Fruit fly (Drosophila melanogaster) whole organism, embryonic: ENCODE data around the gene CG33483.
A peak's percentile ranks its signal among the peaks of the same experiment; 100 is the strongest.

Source experiments
- Aef1 ChIP-seq: fragments of 200-800 bp; sonication (Bioruptor generic); IDR thresholded peaks from 3 replicates; pipeline ENCODE4 v1.3.6; 2022; ENCODE audit warnings: missing biosample characterization, missing genetic modification characterization
- Bdp1 ChIP-seq: fragments of 200-800 bp; sonication (Bioruptor generic); optimal IDR thresholded peaks from 3 replicates; lab custom pipeline; 2016; ENCODE audit warnings: missing biosample characterization, missing genetic modification characterization
- BtbVII ChIP-seq: fragments of 200-800 bp; sonication (Bioruptor generic); optimal IDR thresholded peaks from 3 replicates; lab custom pipeline; 2017; ENCODE audit warnings: missing biosample characterization, mild to moderate bottlenecking, missing genetic modification characterization
- CG10321 ChIP-seq: fragments of 200-800 bp; sonication (Bioruptor generic); IDR thresholded peaks from 2 replicates; pipeline ENCODE4 v1.3.6; 2022; ENCODE audit warnings: missing biosample characterization, missing genetic modification characterization
- CG11504 ChIP-seq: fragments of 200-800 bp; sonication (Bioruptor generic); optimal IDR thresholded peaks from 3 replicates; lab custom pipeline; 2019; ENCODE audit warnings: missing biosample characterization, mild to moderate bottlenecking, missing genetic modification characterization, moderate library complexity
- CG11695 ChIP-seq: fragments of 200-800 bp; sonication (Bioruptor generic); IDR thresholded peaks from 3 replicates; pipeline ENCODE4 v1.3.6; 2022; ENCODE audit warnings: missing biosample characterization, missing genetic modification characterization
- CG13123 ChIP-seq: fragments of 200-800 bp; sonication (Bioruptor generic); optimal IDR thresholded peaks from 2 replicates; lab custom pipeline; 2016; ENCODE audit warnings: missing biosample characterization, missing genetic modification characterization
- CG13424 ChIP-seq: fragments of 200-800 bp; sonication (Bioruptor generic); optimal IDR thresholded peaks from 2 replicates; lab custom pipeline; 2019; ENCODE audit warnings: missing biosample characterization, mild to moderate bottlenecking, missing genetic modification characterization, moderate library complexity
- CG14965 ChIP-seq: fragments of 200-800 bp; sonication (Bioruptor generic); optimal IDR thresholded peaks from 2 replicates; lab custom pipeline; 2016; ENCODE audit warnings: missing biosample characterization, missing genetic modification characterization, borderline replicate concordance
- CG15073 ChIP-seq: fragments of 200-800 bp; sonication (Bioruptor generic); optimal IDR thresholded peaks from 2 replicates; lab custom pipeline; 2016; ENCODE audit warnings: missing biosample characterization, missing genetic modification characterization
- CG15269 ChIP-seq: fragments of 200-800 bp; sonication (Bioruptor generic); optimal IDR thresholded peaks from 2 replicates; lab custom pipeline; 2018; ENCODE audit warnings: missing biosample characterization, mild to moderate bottlenecking, missing genetic modification characterization, moderate library complexity
- CG17829 ChIP-seq: fragments of 200-800 bp; optimal IDR thresholded peaks from 2 replicates; lab custom pipeline; 2019; ENCODE audit warnings: missing biosample characterization, mild to moderate bottlenecking, missing genetic modification characterization, moderate library complexity
- CG2129 ChIP-seq: fragments of 200-800 bp; sonication (Bioruptor generic); IDR thresholded peaks from 2 replicates; pipeline ENCODE4 v1.3.6; 2022; ENCODE audit warnings: missing biosample characterization, missing genetic modification characterization; ENCODE audit not compliant: partially characterized antibody
- CG3281 ChIP-seq: fragments of 200-800 bp; sonication (Bioruptor generic); optimal IDR thresholded peaks from 3 replicates; lab custom pipeline; 2017; ENCODE audit warnings: missing biosample characterization, mild to moderate bottlenecking, missing genetic modification characterization
- CG42726 ChIP-seq: fragments of 200-800 bp; sonication (Bioruptor generic); IDR thresholded peaks from 2 replicates; pipeline ENCODE4 v1.3.6; 2022; ENCODE audit warnings: missing biosample characterization, missing genetic modification characterization; ENCODE audit not compliant: partially characterized antibody
- CG4328 ChIP-seq: fragments of 200-800 bp; sonication (Bioruptor generic); optimal IDR thresholded peaks from 3 replicates; lab custom pipeline; 2017; ENCODE audit warnings: missing biosample characterization, missing genetic modification reagents, missing genetic modification characterization
- CG4404 ChIP-seq: fragments of 200-800 bp; sonication (Bioruptor generic); IDR thresholded peaks from 2 replicates; pipeline ENCODE4 v1.3.6; 2022; ENCODE audit warnings: missing biosample characterization, missing genetic modification characterization
- CG4730 ChIP-seq: fragments of 200-800 bp; sonication (Bioruptor generic); IDR thresholded peaks from 2 replicates; pipeline ENCODE4 v1.3.6; 2022; ENCODE audit warnings: missing biosample characterization, missing genetic modification characterization
- CG8281 ChIP-seq: fragments of 200-800 bp; sonication (Bioruptor generic); optimal IDR thresholded peaks from 2 replicates; lab custom pipeline; 2018; ENCODE audit warnings: missing biosample characterization, mild to moderate bottlenecking, missing genetic modification characterization, moderate library complexity
- CG8944 ChIP-seq: fragments of 200-800 bp; sonication (Bioruptor generic); optimal IDR thresholded peaks from 3 replicates; lab custom pipeline; 2016; ENCODE audit warnings: missing biosample characterization, missing genetic modification characterization
- D19A ChIP-seq: fragments of 200-800 bp; optimal IDR thresholded peaks from 3 replicates; lab custom pipeline; 2019; ENCODE audit warnings: missing biosample characterization, mild to moderate bottlenecking, missing genetic modification characterization, moderate library complexity
- Dbx ChIP-seq: fragments of 200-800 bp; sonication (Bioruptor generic); IDR thresholded peaks from 3 replicates; pipeline ENCODE4 v1.3.6; 2022; ENCODE audit warnings: missing biosample characterization, missing genetic modification characterization
- E2f2 ChIP-seq: fragments of 200-800 bp; sonication (Bioruptor generic); IDR thresholded peaks from 2 replicates; pipeline ENCODE4 v1.3.6; 2022; ENCODE audit warnings: missing biosample characterization, missing genetic modification characterization
- Hr3 ChIP-seq: fragments of 200-800 bp; sonication (Bioruptor generic); optimal IDR thresholded peaks from 3 replicates; lab custom pipeline; 2016; ENCODE audit warnings: missing biosample characterization, missing genetic modification characterization
- Neu2 ChIP-seq: fragments of 200-800 bp; sonication (Bioruptor generic); optimal IDR thresholded peaks from 3 replicates; lab custom pipeline; 2016; ENCODE audit warnings: missing biosample characterization, missing genetic modification characterization, borderline replicate concordance
- Ptx1 ChIP-seq: fragments of 200-800 bp; sonication (Bioruptor generic); IDR thresholded peaks from 2 replicates; pipeline ENCODE4 v1.3.6; 2022; ENCODE audit warnings: missing biosample characterization, missing genetic modification characterization
- Scr ChIP-seq: fragments of 200-800 bp; sonication (Bioruptor generic); IDR thresholded peaks from 2 replicates; pipeline ENCODE4 v1.3.6; 2022; ENCODE audit warnings: missing biosample characterization, missing genetic modification characterization; ENCODE audit not compliant: partially characterized antibody
- Side ChIP-seq: fragments of 200-800 bp; sonication (Bioruptor generic); optimal IDR thresholded peaks from 2 replicates; lab custom pipeline; 2016; ENCODE audit warnings: missing biosample characterization, missing genetic modification characterization
- TFAM ChIP-seq: fragments of 200-800 bp; sonication (Bioruptor generic); optimal IDR thresholded peaks from 2 replicates; lab custom pipeline; 2017; ENCODE audit warnings: missing biosample characterization, missing genetic modification characterization, inconsistent platforms
- YL-1 ChIP-seq: fragments of 200-800 bp; sonication (Bioruptor generic); optimal IDR thresholded peaks from 3 replicates; lab custom pipeline; 2017; ENCODE audit warnings: missing biosample characterization, mild to moderate bottlenecking, missing genetic modification characterization
- ac ChIP-seq: fragments of 200-800 bp; sonication (Bioruptor generic); optimal IDR thresholded peaks from 3 replicates; lab custom pipeline; 2017; ENCODE audit warnings: missing biosample characterization, mild to moderate bottlenecking, missing genetic modification characterization
- amos ChIP-seq: fragments of 200-800 bp; sonication (Bioruptor generic); IDR thresholded peaks from 2 replicates; pipeline ENCODE4 v1.3.6; 2022; ENCODE audit warnings: missing biosample characterization, missing genetic modification characterization; ENCODE audit not compliant: partially characterized antibody
- bab2 ChIP-seq: fragments of 200-800 bp; sonication (Bioruptor generic); optimal IDR thresholded peaks from 2 replicates; lab custom pipeline; 2016; ENCODE audit warnings: missing biosample characterization, missing genetic modification characterization
- chm ChIP-seq: fragments of 200-800 bp; sonication (Bioruptor generic); IDR thresholded peaks from 2 replicates; pipeline ENCODE4 v1.3.6; 2022; ENCODE audit warnings: missing biosample characterization, missing genetic modification characterization
- corto ChIP-seq: fragments of 200-800 bp; sonication (Bioruptor generic); optimal IDR thresholded peaks from 2 replicates; lab custom pipeline; 2016; ENCODE audit warnings: missing biosample characterization, mild to moderate bottlenecking, missing genetic modification characterization, moderate library complexity
- dimm ChIP-seq: fragments of 200-800 bp; sonication (Bioruptor generic); IDR thresholded peaks from 2 replicates; pipeline ENCODE4 v1.3.6; 2022; ENCODE audit warnings: missing biosample characterization, missing genetic modification characterization
- dmrt99B ChIP-seq: fragments of 200-800 bp; sonication (Bioruptor generic); optimal IDR thresholded peaks from 2 replicates; lab custom pipeline; 2018; ENCODE audit warnings: missing biosample characterization, mild to moderate bottlenecking, missing genetic modification characterization, moderate library complexity
- ewg ChIP-seq: fragments of 200-800 bp; sonication (Bioruptor generic); optimal IDR thresholded peaks from 3 replicates; lab custom pipeline; 2017; ENCODE audit warnings: mild to moderate bottlenecking, missing biosample characterization, missing genetic modification reagents, missing genetic modification characterization
- fd64A ChIP-seq: fragments of 200-800 bp; sonication (Bioruptor generic); optimal IDR thresholded peaks from 3 replicates; lab custom pipeline; 2018; ENCODE audit warnings: missing biosample characterization, mild to moderate bottlenecking, missing genetic modification characterization
- gce ChIP-seq: fragments of 200-800 bp; sonication (Bioruptor generic); IDR thresholded peaks from 3 replicates; pipeline ENCODE4 v1.3.6; 2022; ENCODE audit warnings: missing biosample characterization, missing genetic modification characterization
- h ChIP-seq: fragments of >200 bp; optimal IDR thresholded peaks from 2 replicates; lab custom pipeline; 2017
- hbn ChIP-seq: fragments of 200-800 bp; sonication (Bioruptor generic); IDR thresholded peaks from 2 replicates; pipeline ENCODE4 v1.3.6; 2022; ENCODE audit warnings: missing biosample characterization, missing genetic modification characterization; ENCODE audit not compliant: partially characterized antibody
- hkb ChIP-seq, 2 experiments: fragments of 200-800 bp in 1 of 2; fragments of >200 bp in 1 of 2; sonication (Bioruptor generic) in 1 of 2; IDR thresholded peaks in 1 of 2; optimal IDR thresholded peaks in 1 of 2; 2 replicates each; pipeline versions ENCODE4 v1.3.6 to Lab custom; 2017 to 2022; ENCODE audit warnings: missing biosample characterization in 1 of 2, missing genetic modification characterization in 1 of 2
- lilli ChIP-seq: fragments of 200-800 bp; sonication (Bioruptor generic); optimal IDR thresholded peaks from 3 replicates; lab custom pipeline; 2016; ENCODE audit warnings: missing biosample characterization, missing genetic modification characterization
- luna ChIP-seq: fragments of 200-800 bp; sonication (Bioruptor generic); optimal IDR thresholded peaks from 2 replicates; lab custom pipeline; 2016; ENCODE audit warnings: missing biosample characterization, missing genetic modification characterization
- nerfin-1 ChIP-seq: fragments of 200-800 bp; sonication (Bioruptor generic); optimal IDR thresholded peaks from 3 replicates; lab custom pipeline; 2019; ENCODE audit warnings: missing biosample characterization, mild to moderate bottlenecking, missing genetic modification characterization, moderate library complexity
- prd ChIP-seq, 3 experiments: fragments of >200 bp in 2 of 3; fragments of 200-800 bp in 1 of 3; sonication (Bioruptor generic) in 1 of 3; optimal IDR thresholded peaks in 2 of 3; IDR thresholded peaks in 1 of 3; 2 replicates in 2 of 3; 3 replicates in 1 of 3; pipeline versions ENCODE4 v1.3.6 to Lab custom; 2017 to 2022; ENCODE audit warnings: missing biosample characterization in 1 of 3, missing genetic modification characterization in 1 of 3
- slou ChIP-seq: fragments of 200-800 bp; sonication (Bioruptor generic); optimal IDR thresholded peaks from 3 replicates; lab custom pipeline; 2016; ENCODE audit warnings: missing biosample characterization, missing genetic modification characterization
- vnd ChIP-seq: fragments of 200-800 bp; sonication (Bioruptor generic); IDR thresholded peaks from 3 replicates; pipeline ENCODE4 v1.3.6; 2022; ENCODE audit warnings: missing biosample characterization, missing genetic modification characterization; ENCODE audit not compliant: partially characterized antibody
- zf30C ChIP-seq: fragments of 200-800 bp; sonication (Bioruptor generic); optimal IDR thresholded peaks from 3 replicates; lab custom pipeline; 2018; ENCODE audit warnings: missing biosample characterization, mild to moderate bottlenecking, missing genetic modification characterization

CG33483 gene

dm6 chr3R:30865365-30865770 lies 36.6 kb downstream of the CG33483 start (continued):
- no peak for TF ChIP-seq CG8944 (GFP tag; lab: Kevin White, UChicago)
- no peak for TF ChIP-seq bab2 (GFP tag; lab: Kevin White, UChicago)
- no peak for TF ChIP-seq CG14965
- TF ChIP-seq CG13424: peak; percentile 48
- peak; percentile 41; the same call in 1 of the 2 replicates for TF ChIP-seq Ptx1
- no peak for TF ChIP-seq E2f2 (GFP tag; lab: Robert Waterston, UW)
- no peak for TF ChIP-seq CG4730 (GFP tag; lab: Robert Waterston, UW)
- no peak for TF ChIP-seq amos (GFP tag; lab: Robert Waterston, UW)
- no peak for TF ChIP-seq ac (GFP tag; lab: Kevin White, UChicago)
- no peak for TF ChIP-seq zf30C
- peak; percentile 11 for TF ChIP-seq nerfin-1
- no peak for TF ChIP-seq vnd (GFP tag; lab: Robert Waterston, UW)
- no peak for TF ChIP-seq Neu2
- no peak for TF ChIP-seq luna
- no peak for TF ChIP-seq CG2129 (GFP tag; lab: Robert Waterston, UW)
- TF ChIP-seq CG13123 (GFP tag; lab: Kevin White, UChicago): no peak
- TF ChIP-seq prd (optimal IDR thresholded peaks at IDR 0.05; lab: Kevin White, UChicago): no peak
- peak; percentile 57; the same call in 2 of the 3 replicates for TF ChIP-seq prd (GFP tag; IDR thresholded peaks at IDR 0.05; lab: Robert Waterston, UW)
- TF ChIP-seq Dbx: no peak
- peak; percentile 51 for TF ChIP-seq CG4404 (GFP tag; lab: Robert Waterston, UW)
- no peak for TF ChIP-seq gce (GFP tag; lab: Robert Waterston, UW)
- no peak for TF ChIP-seq fd64A (GFP tag; lab: Kevin White, UChicago)
- TF ChIP-seq Bdp1: no peak
- no peak for TF ChIP-seq dimm (GFP tag; lab: Robert Waterston, UW)
- TF ChIP-seq CG11504 (tag; lab: Kevin White, UChicago): peak; percentile 51
- TF ChIP-seq slou: no peak
- TF ChIP-seq Scr (GFP tag; lab: Robert Waterston, UW): no peak
- TF ChIP-seq hbn (GFP tag; lab: Robert Waterston, UW): no peak
- TF ChIP-seq hkb (optimal IDR thresholded peaks at IDR 0.05; lab: Kevin White, UChicago): no peak
- no peak for TF ChIP-seq hkb (GFP tag; IDR thresholded peaks at IDR 0.05; lab: Robert Waterston, UW)
- no peak for TF ChIP-seq lilli (GFP tag; lab: Kevin White, UChicago)
- no peak for TF ChIP-seq CG4328 (GFP tag; lab: Kevin White, UChicago)
- no peak for TF ChIP-seq h
- TF ChIP-seq CG42726 (GFP tag; lab: Robert Waterston, UW): no peak
- peak; percentile 45 for TF ChIP-seq CG17829 (tag; lab: Kevin White, UChicago)
- peak; percentile 55 for TF ChIP-seq dmrt99B (tag; lab: Kevin White, UChicago)
- TF ChIP-seq chm (GFP tag; lab: Robert Waterston, UW): peak; percentile 48; the same call in 1 of the 2 replicates
- TF ChIP-seq CG15269 (tag; lab: Kevin White, UChicago): no peak
- TF ChIP-seq corto (GFP tag; lab: Kevin White, UChicago): no peak
- no peak for TF ChIP-seq CG3281 (GFP tag; lab: Kevin White, UChicago)
- no peak for TF ChIP-seq TFAM (GFP tag; lab: Kevin White, UChicago)
- peak; percentile 9 for TF ChIP-seq ewg (GFP tag; lab: Kevin White, UChicago)
- TF ChIP-seq Hr3 (GFP tag; lab: Kevin White, UChicago): peak; percentile 22
- no peak for TF ChIP-seq Aef1
- TF ChIP-seq D19A (tag; lab: Kevin White, UChicago): peak; percentile 48
- TF ChIP-seq YL-1: no peak
- no peak for TF ChIP-seq CG8281 (tag; lab: Kevin White, UChicago)
- peak; percentile 45; the same call in 1 of the 3 replicates for TF ChIP-seq CG11695 (GFP tag; lab: Robert Waterston, UW)
- no peak for TF ChIP-seq CG10321 (GFP tag; lab: Robert Waterston, UW)
- no peak for TF ChIP-seq Side (GFP tag; lab: Kevin White, UChicago)
- no peak for TF ChIP-seq BtbVII (GFP tag; lab: Kevin White, UChicago)
- TF ChIP-seq CG15073: no peak
